Worm (Caenorhabditis elegans) whole organism, L2 larva: Measurements from ENCODE around the gene aat-4.
A peak's percentile ranks its signal among the peaks of the same experiment; 100 is the strongest.

ENCODE experiments used
- F13H6.1 ChIP-seq: sonication (generic microtip); optimal IDR thresholded peaks from 2 replicates; lab custom pipeline; 2016; ENCODE audit warnings: missing genetic modification characterization, missing compliant biosample characterization
- alr-1 ChIP-seq: fragments of 150-350 bp; optimal IDR thresholded peaks from 2 replicates; lab custom pipeline; 2014; ENCODE audit warnings: missing biosample characterization, missing genetic modification characterization
- aly-2 ChIP-seq: fragments of 150-350 bp; optimal IDR thresholded peaks from 2 replicates; lab custom pipeline; 2014; ENCODE audit warnings: missing biosample characterization, missing genetic modification characterization
- ama-1 ChIP-seq: fragments of 150-350 bp; optimal IDR thresholded peaks from 2 replicates; lab custom pipeline; 2018; ENCODE audit warnings: inconsistent platforms
- blmp-1 ChIP-seq: sonication (generic microtip); optimal IDR thresholded peaks from 2 replicates; lab custom pipeline; 2017; ENCODE audit warnings: missing genetic modification characterization, mild to moderate bottlenecking, missing compliant biosample characterization, antibody characterized with exemption, moderate library complexity; ENCODE audit not compliant: insufficient read depth
- ceh-16 ChIP-seq: fragments of 150-350 bp; optimal IDR thresholded peaks from 2 replicates; lab custom pipeline; 2014; ENCODE audit warnings: missing biosample characterization, missing genetic modification characterization
- crh-2 ChIP-seq: sonication (generic microtip); optimal IDR thresholded peaks from 2 replicates; lab custom pipeline; 2017; ENCODE audit warnings: missing biosample characterization, missing genetic modification characterization
- egl-27 ChIP-seq: sonication (generic microtip); optimal IDR thresholded peaks from 3 replicates; lab custom pipeline; 2017; ENCODE audit warnings: missing biosample characterization, missing genetic modification reagents, missing genetic modification characterization
- elt-1 ChIP-seq: fragments of 150-350 bp; optimal IDR thresholded peaks from 2 replicates; lab custom pipeline; 2014; ENCODE audit warnings: missing biosample characterization, missing genetic modification characterization
- gmeb-1 ChIP-seq: fragments of 150-350 bp; optimal IDR thresholded peaks from 2 replicates; lab custom pipeline; 2014; ENCODE audit warnings: missing biosample characterization, missing genetic modification characterization
- lin-39 ChIP-seq: fragments of 150-350 bp; optimal IDR thresholded peaks from 2 replicates; lab custom pipeline; 2014; ENCODE audit warnings: missing biosample characterization, missing genetic modification reagents, missing genetic modification characterization
- mbf-1 ChIP-seq: sonication (generic microtip); optimal IDR thresholded peaks from 2 replicates; lab custom pipeline; 2017; ENCODE audit warnings: missing biosample characterization, missing genetic modification characterization
- mdl-1 ChIP-seq, 2 experiments: fragments of 150-350 bp in 1 of 2; sonication (generic microtip) in 1 of 2; optimal IDR thresholded peaks; 2 replicates each; lab custom pipeline; 2017; ENCODE audit warnings: missing biosample characterization in 2 of 2, missing genetic modification characterization in 2 of 2
- nhr-11 ChIP-seq: fragments of 150-350 bp; optimal IDR thresholded peaks from 2 replicates; lab custom pipeline; 2014; ENCODE audit warnings: missing biosample characterization, missing genetic modification characterization
- nhr-12 ChIP-seq: fragments of 150-350 bp; optimal IDR thresholded peaks from 2 replicates; lab custom pipeline; 2014; ENCODE audit warnings: missing biosample characterization, missing genetic modification characterization
- nhr-129 ChIP-seq: fragments of 150-350 bp; optimal IDR thresholded peaks from 2 replicates; lab custom pipeline; 2014; ENCODE audit warnings: missing biosample characterization, missing genetic modification characterization
- nhr-21 ChIP-seq: fragments of 150-350 bp; optimal IDR thresholded peaks from 2 replicates; lab custom pipeline; 2014; ENCODE audit warnings: missing biosample characterization, missing genetic modification characterization
- nhr-237 ChIP-seq: fragments of 150-350 bp; optimal IDR thresholded peaks from 2 replicates; lab custom pipeline; 2014; ENCODE audit warnings: missing biosample characterization, missing genetic modification characterization
- nhr-25 ChIP-seq: fragments of 150-350 bp; sonication (generic microtip); optimal IDR thresholded peaks from 3 replicates; lab custom pipeline; 2014; ENCODE audit warnings: missing biosample characterization, missing genetic modification characterization
- nhr-6 ChIP-seq: fragments of 150-350 bp; optimal IDR thresholded peaks from 2 replicates; lab custom pipeline; 2014; ENCODE audit warnings: missing biosample characterization, missing genetic modification characterization
- nhr-77 ChIP-seq: fragments of 150-350 bp; optimal IDR thresholded peaks from 2 replicates; lab custom pipeline; 2014; ENCODE audit warnings: missing biosample characterization, missing genetic modification characterization
- peb-1 ChIP-seq: fragments of 150-350 bp; optimal IDR thresholded peaks from 2 replicates; lab custom pipeline; 2014; ENCODE audit warnings: missing biosample characterization, missing genetic modification characterization
- sma-3 ChIP-seq: sonication (generic microtip); optimal IDR thresholded peaks from 2 replicates; lab custom pipeline; 2016; ENCODE audit warnings: missing genetic modification reagents, missing genetic modification characterization, missing compliant biosample characterization
- sma-9 ChIP-seq, 2 experiments: fragments of 150-350 bp in 1 of 2; sonication (generic microtip) in 1 of 2; optimal IDR thresholded peaks; 2 replicates each; lab custom pipeline; 2014 to 2016; ENCODE audit warnings: missing genetic modification characterization in 2 of 2, mild to moderate bottlenecking in 1 of 2, missing biosample characterization in 1 of 2, missing compliant biosample characterization in 1 of 2, missing genetic modification reagents in 1 of 2, moderate library complexity in 1 of 2
- unc-39 ChIP-seq: fragments of 150-350 bp; optimal IDR thresholded peaks from 2 replicates; lab custom pipeline; 2014; ENCODE audit warnings: missing biosample characterization, missing genetic modification characterization
- unc-55 ChIP-seq: fragments of 150-350 bp; sonication (generic microtip); optimal IDR thresholded peaks from 3 replicates; lab custom pipeline; 2014; ENCODE audit warnings: missing biosample characterization, missing genetic modification reagents, missing genetic modification characterization
- unc-62 ChIP-seq: fragments of 150-350 bp; optimal IDR thresholded peaks from 2 replicates; lab custom pipeline; 2014; ENCODE audit warnings: missing biosample characterization, missing genetic modification reagents, missing genetic modification characterization
- zag-1 ChIP-seq: fragments of 150-350 bp; optimal IDR thresholded peaks from 2 replicates; lab custom pipeline; 2014; ENCODE audit warnings: missing biosample characterization, missing genetic modification characterization
- ztf-1 ChIP-seq: fragments of 200-800 bp; sonication (Bioruptor generic); conservative IDR thresholded peaks from 2 replicates; pipeline ENCODE4 v1.3.6; 2022; ENCODE audit warnings: missing genetic modification characterization, missing compliant biosample characterization
- ztf-4 ChIP-seq: fragments of 150-350 bp; optimal IDR thresholded peaks from 2 replicates; lab custom pipeline; 2014; ENCODE audit warnings: missing biosample characterization, missing genetic modification characterization

The aat-4 gene

DNA sequence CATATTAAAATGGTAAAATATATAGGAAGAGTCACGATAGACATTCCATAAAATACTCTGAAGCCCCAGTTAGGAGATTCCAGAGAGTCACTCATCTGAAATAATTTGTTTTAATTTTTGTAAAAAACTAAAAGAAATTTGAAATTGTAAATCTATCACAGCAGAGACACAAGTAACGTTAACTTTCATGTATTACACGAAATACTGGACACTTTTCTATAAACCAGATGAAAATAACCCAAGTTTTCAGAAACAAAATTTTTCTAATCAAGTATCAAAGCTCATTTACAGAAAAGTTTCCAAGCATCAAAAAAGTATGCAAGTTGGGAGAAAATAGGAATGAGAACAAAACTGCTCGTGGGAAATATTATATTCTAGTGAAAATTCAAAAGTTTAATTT lies 22.7 kb upstream of the aat-4 start, which contains the start of gene srv-27:
Gene srv-27 (minus strand): TSS at position 101 of the 400 bp plus-strand sequence.
- no peak for TF ChIP-seq zag-1 (tag; lab: Kevin White, UChicago)
- no peak for TF ChIP-seq nhr-237 (tag; lab: Kevin White, UChicago)
- TF ChIP-seq mdl-1 (tag; optimal IDR thresholded peaks at IDR 0.05; lab: Kevin White, UChicago): no peak
- no peak for TF ChIP-seq unc-62 (GFP tag; lab: Kevin White, UChicago)
- TF ChIP-seq blmp-1 (tag; lab: Kevin White, UChicago): no peak
- TF ChIP-seq nhr-21 (tag; lab: Kevin White, UChicago): no peak
- TF ChIP-seq mbf-1 (tag; lab: Kevin White, UChicago): no peak
- TF ChIP-seq unc-55 (GFP tag; lab: Kevin White, UChicago): no peak
- TF ChIP-seq ztf-1 (GFP tag; lab: Robert Waterston, UW): no peak
- TF ChIP-seq ztf-4 (tag; lab: Kevin White, UChicago): no peak
- TF ChIP-seq alr-1 (tag; lab: Kevin White, UChicago): no peak
- no peak for TF ChIP-seq nhr-25 (tag; lab: Kevin White, UChicago)
- TF ChIP-seq nhr-12 (tag; lab: Kevin White, UChicago): no peak

DNA sequence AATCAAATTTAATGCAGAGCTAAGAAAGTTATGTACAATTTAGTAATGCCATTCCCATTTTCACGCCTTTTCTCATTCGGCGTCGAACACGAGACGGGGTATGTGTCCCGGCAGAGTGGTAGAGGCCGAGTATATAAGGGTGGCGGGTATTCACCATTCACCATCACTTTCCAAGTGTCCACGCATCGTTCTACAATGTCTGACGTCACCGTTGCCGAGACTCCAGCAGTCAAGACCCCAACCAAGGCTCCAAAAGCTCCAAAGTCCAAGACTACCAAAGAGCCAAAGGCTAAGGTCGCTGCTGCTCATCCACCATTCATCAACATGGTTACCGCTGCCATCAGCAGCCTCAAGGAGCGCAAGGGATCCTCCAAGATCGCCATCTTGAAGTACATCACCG lies 18.6 kb upstream of the aat-4 start, which contains the start of gene hil-2:
Gene hil-2 (plus strand): TSS at position 160 of the 400 bp plus-strand sequence.
- TF ChIP-seq ztf-4 (tag; lab: Kevin White, UChicago) (no peak), unc-55 (GFP tag; lab: Kevin White, UChicago) (peak; percentile 21)

DNA sequence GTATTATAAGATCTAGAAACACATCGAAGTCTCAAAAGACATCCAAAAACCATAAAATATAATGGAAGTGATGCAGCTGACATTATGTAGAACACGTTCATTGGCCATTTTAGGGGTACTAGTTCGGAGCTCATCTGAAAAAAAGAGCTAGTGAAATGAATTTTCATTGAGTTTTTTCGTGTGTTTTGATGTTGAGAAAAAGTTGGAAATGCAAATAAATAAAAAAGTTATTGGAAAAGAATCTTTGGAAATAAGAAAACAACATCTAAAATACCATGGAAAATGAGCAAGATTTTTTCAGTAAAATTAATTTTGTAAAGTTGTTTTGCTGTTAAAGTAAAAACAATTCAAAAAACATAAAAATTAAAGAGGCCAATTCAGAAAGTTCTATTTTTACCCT lies 15.2 kb upstream of the aat-4 start, which contains the start of gene srv-24:
Gene srv-24 (minus strand): TSS at position 101 of the 400 bp plus-strand sequence.
- TF ChIP-seq sma-9 (GFP tag; optimal IDR thresholded peaks at IDR 0.05; lab: Kevin White, UChicago) (no peak), sma-9 (tag; optimal IDR thresholded peaks at IDR 0.05; lab: Kevin White, UChicago) (no peak), blmp-1 (tag; lab: Kevin White, UChicago) (no peak), ztf-1 (GFP tag; lab: Robert Waterston, UW) (no peak)

DNA sequence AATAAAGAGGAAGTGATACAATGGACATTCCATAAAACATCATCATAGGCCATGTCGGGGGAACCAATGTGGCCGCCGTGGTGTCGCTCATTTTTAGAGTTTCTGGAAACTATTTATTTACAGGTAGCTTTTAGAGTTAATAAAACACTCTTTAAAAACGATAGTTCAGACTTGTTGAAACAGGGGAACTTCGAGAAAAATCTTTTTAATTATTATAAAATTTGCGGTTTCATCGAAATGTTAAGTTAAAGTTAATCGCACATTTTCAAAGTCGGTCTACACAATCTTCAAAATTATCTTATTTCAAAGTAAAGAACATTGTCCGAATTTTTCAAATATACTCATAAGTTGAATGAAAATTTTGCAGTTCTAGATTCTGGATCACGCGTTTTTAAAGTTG lies 8.8 kb upstream of the aat-4 start, which contains the start of gene ops-1:
Gene ops-1 (minus strand): TSS at position 101 of the 400 bp plus-strand sequence.
- TF ChIP-seq ama-1 (lab: Kevin White, UChicago) (no peak), nhr-237 (tag; lab: Kevin White, UChicago) (no peak), alr-1 (tag; lab: Kevin White, UChicago) (no peak), zag-1 (tag; lab: Kevin White, UChicago) (no peak), lin-39 (tag; lab: Kevin White, UChicago) (no peak), peb-1 (tag; lab: Kevin White, UChicago) (no peak), unc-39 (tag; lab: Kevin White, UChicago) (no peak), nhr-11 (tag; lab: Kevin White, UChicago) (no peak)

DNA sequence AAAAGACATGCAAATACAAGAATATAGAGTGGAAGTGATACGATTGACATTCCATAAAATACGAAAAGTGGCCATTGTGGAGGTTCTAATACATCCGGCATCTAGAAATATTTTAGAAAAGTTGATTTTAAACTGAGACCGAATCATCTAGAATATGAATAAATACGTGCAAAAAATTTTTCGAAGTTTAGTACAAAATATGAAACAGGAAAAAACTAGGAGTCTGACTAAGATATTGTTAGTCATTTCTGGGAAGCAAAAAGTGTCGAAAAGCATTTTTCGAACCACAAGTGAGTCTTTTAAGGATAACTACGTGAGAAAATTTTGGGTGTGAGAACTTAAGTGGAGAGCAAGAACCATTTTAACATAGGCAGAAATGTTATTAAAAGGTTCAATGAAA lies 6.6 kb upstream of the aat-4 start, which contains the start of gene srv-32:
Gene srv-32 (minus strand): TSS at position 101 of the 400 bp plus-strand sequence.
- TF ChIP-seq mdl-1 (tag; optimal IDR thresholded peaks at IDR 0.05; lab: Kevin White, UChicago): no peak
- TF ChIP-seq sma-3 (GFP tag; lab: Kevin White, UChicago): no peak
- TF ChIP-seq zag-1 (tag; lab: Kevin White, UChicago): no peak
- no peak for TF ChIP-seq nhr-77 (tag; lab: Kevin White, UChicago)
- TF ChIP-seq crh-2 (tag; lab: Kevin White, UChicago): no peak
- TF ChIP-seq nhr-129 (tag; lab: Kevin White, UChicago): no peak
- TF ChIP-seq blmp-1 (tag; lab: Kevin White, UChicago): no peak
- no peak for TF ChIP-seq ceh-16 (tag; lab: Kevin White, UChicago)
- no peak for TF ChIP-seq nhr-25 (tag; lab: Kevin White, UChicago)
- TF ChIP-seq egl-27 (tag; lab: Kevin White, UChicago): no peak
- no peak for TF ChIP-seq ama-1 (lab: Kevin White, UChicago)
- TF ChIP-seq nhr-6: no peak
- no peak for TF ChIP-seq gmeb-1 (tag; lab: Kevin White, UChicago)
- TF ChIP-seq nhr-237 (tag; lab: Kevin White, UChicago): no peak
- TF ChIP-seq mbf-1 (tag; lab: Kevin White, UChicago): no peak
- no peak for TF ChIP-seq aly-2 (tag; lab: Kevin White, UChicago)
- no peak for TF ChIP-seq F13H6.1 (tag; lab: Kevin White, UChicago)
- no peak for TF ChIP-seq elt-1 (tag; lab: Kevin White, UChicago)
